Worm (Caenorhabditis elegans): ENCODE data around the gene nhr-104.

Gene nhr-104

DNA sequence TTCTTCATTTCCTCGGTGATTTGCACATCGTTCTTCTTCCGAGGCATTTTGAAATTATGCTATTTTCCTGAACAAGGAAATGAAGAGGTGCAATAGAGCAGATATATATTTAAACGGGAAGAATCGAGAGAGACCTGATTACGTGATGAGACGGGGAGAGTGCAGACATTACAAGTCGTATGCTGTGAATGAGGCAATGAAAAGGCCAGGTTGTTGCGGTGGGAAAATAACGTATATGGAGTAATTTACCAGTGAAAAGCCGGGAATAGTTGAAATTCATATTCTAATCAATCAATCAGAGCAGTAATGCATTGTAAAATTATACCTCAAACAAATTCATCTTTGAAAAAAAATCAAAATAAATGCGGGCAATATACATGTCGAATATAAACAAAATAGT is 29.8 kb downstream of the nhr-104 start, which contains the start of gene Y17G9B.8:
Gene Y17G9B.8 (minus strand): TSS at position 182 of the 400 bp plus-strand sequence.
- TF ChIP-seq ama-1 (optimal IDR thresholded peaks at IDR 0.05) = no peak
- no peak for TF ChIP-seq hmg-4 (GFP tag; optimal IDR thresholded peaks at IDR 0.05)
- TF ChIP-seq sea-1 (GFP tag; conservative IDR thresholded peaks at IDR 0.05) = no peak
- TF ChIP-seq scrt-1 (GFP tag; IDR thresholded peaks at IDR 0.05) = no peak
- no peak for TF ChIP-seq hmbx-1 (tag; optimal IDR thresholded peaks at IDR 0.05)
- no peak for TF ChIP-seq flt-1 (GFP tag; IDR thresholded peaks at IDR 0.05)
- no peak for TF ChIP-seq tbx-37 (GFP tag; conservative IDR thresholded peaks at IDR 0.05)
- TF ChIP-seq pes-1 (GFP tag; IDR thresholded peaks at IDR 0.05) = no peak
- no peak for TF ChIP-seq tbx-11 (GFP tag; IDR thresholded peaks at IDR 0.05)
- no peak for TF ChIP-seq tra-4 (tag; optimal IDR thresholded peaks at IDR 0.05)

DNA sequence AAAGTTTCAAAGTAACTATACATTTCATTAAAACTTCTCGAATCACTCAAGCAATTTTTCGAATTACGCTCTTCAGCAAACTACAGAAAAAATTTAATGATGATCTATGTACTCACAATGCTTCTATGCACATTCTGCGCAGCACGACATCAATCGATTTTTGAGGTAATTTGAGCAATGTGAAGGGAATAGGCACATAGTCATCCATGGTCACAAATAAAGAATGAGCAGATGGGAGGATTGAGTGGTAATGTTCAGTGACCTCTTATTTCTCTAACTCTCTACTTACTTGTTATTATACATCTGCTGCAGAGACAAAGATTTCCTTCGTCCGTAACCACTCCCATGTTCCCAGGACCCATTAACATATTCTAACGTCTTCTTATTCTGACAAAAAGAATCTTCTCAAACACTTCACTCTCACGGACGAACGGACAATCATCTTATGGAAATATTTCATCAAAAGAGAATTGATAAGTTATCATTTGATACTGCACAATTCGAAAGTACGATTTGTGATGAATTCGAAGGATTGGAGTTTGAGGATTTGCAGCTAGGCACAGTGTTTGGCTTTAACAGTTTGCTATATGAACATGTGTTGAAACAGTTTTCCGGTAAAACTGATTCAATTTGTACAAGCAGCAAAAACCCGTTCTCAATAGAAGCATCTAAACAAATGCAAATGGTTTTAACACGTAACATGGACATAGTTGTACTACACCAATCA is 32.4 kb downstream of the nhr-104 start, which contains the start of the genes fbxb-77 and Y17G9B.11:
Gene fbxb-77 (minus strand): TSS at position 229 of the 727 bp plus-strand sequence.
Gene Y17G9B.11 (plus strand): TSS at position 677 of the 727 bp plus-strand sequence.
- TF ChIP-seq aly-1 (tag; optimal IDR thresholded peaks at IDR 0.05) = no peak
- TF ChIP-seq F13C5.2 (tag; optimal IDR thresholded peaks at IDR 0.05) = no peak

DNA sequence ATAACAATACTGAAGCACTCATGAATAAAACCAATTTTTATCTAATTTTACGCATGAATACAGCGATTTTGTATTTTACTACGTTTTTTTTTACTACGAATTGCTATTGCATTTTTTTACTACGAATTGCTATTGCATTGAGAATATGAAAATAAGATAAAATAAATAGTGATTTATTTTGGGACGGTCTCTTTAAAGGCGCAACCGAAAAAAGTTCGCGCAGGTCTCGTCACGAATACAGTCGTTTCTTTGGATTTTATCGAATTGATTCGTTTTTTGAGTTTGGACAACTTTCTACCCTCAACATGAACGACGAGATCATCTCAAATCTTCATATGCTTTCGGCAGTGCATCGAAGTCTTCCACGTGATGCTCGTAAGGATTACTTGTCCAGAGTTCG is 36.7 kb downstream of the nhr-104 start, which contains the start of gene Y17G9B.4:
Gene Y17G9B.4 (plus strand): TSS at position 306 of the 400 bp plus-strand sequence.
- TF ChIP-seq B0310.2 (tag; optimal IDR thresholded peaks at IDR 0.05) = no peak
- no peak for TF ChIP-seq ets-7 (tag; optimal IDR thresholded peaks at IDR 0.05)

DNA sequence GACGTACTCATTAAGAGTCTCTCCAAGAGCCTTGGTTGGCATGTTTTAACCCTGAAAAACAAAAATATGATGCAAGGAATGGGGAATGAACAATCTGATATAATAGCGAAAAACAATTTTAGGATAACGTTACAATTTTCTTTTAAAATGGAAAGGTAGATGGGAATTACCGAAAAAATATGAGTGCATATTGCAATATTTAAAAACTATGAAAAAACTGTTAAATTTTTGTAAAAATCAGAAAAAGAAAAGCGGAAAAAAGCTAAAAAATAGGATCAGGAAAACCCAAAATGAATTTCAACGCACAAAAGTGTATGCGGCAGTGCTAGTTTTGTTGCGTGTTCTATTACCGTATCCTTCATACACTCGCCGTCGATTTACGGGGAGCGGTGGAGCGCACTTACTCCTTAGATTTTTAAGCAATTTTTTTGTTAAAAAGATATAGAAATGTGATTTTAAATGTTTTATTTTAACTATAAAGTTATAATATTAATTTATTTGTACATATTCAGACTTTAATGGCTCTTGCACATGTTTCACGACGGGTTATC is 38.7 kb downstream of the nhr-104 start, which contains the start of the genes rpl-20 and Y17G9B.5:
Gene rpl-20 (minus strand): TSS at position 51 of the 551 bp plus-strand sequence.
Gene Y17G9B.5 (plus strand): TSS at position 513 of the 551 bp plus-strand sequence.
- TF ChIP-seq F13C5.2 (tag; optimal IDR thresholded peaks at IDR 0.05) (peak; percentile 99), hmg-4 (GFP tag; optimal IDR thresholded peaks at IDR 0.05) (peak; percentile 81), tbx-37 (GFP tag; conservative IDR thresholded peaks at IDR 0.05) (peak; percentile 76), tra-4 (tag; optimal IDR thresholded peaks at IDR 0.05) (peak; percentile 73), sea-1 (GFP tag; conservative IDR thresholded peaks at IDR 0.05) (peak; percentile 87), aly-1 (tag; optimal IDR thresholded peaks at IDR 0.05) (no peak), scrt-1 (GFP tag; IDR thresholded peaks at IDR 0.05) (peak; percentile 80), ceh-13 (GFP tag; optimal IDR thresholded peaks at IDR 0.05) (peak; percentile 63), ama-1 (optimal IDR thresholded peaks at IDR 0.05) (no peak), flt-1 (GFP tag; IDR thresholded peaks at IDR 0.05) (peak; percentile 84), pes-1 (GFP tag; IDR thresholded peaks at IDR 0.05) (peak; percentile 81), tbx-11 (GFP tag; IDR thresholded peaks at IDR 0.05) (peak; percentile 78), hmbx-1 (tag; optimal IDR thresholded peaks at IDR 0.05) (peak; percentile 75), hnd-1 (tag; optimal IDR thresholded peaks at IDR 0.05) (peak; percentile 72), B0310.2 (tag; optimal IDR thresholded peaks at IDR 0.05) (peak; percentile 49), ceh-36 (tag; optimal IDR thresholded peaks at IDR 0.05) (peak; percentile 85), ets-7 (tag; optimal IDR thresholded peaks at IDR 0.05) (peak; percentile 54)

DNA sequence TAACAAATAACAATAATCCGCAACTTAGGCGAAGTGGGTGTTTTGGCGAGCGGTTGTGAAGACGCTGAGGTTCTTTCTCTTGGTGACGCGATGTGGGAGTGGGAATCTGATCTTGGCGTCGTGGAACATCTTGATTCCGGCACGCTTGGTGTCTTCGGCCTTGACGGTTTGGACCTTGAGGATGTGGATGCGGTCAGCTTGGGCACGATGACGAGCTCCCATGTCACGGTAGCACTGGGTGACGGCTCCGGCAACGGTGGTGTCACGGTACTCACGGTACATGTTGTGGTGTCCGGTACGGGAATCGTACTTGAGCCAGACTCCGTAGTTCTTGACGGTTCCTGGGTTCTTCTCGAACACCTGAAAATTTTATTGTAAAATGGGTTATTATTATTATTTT is 39.3 kb downstream of the nhr-104 start:
- no peak for TF ChIP-seq hmbx-1 (tag; optimal IDR thresholded peaks at IDR 0.05)
- no peak for TF ChIP-seq hmg-4 (GFP tag; optimal IDR thresholded peaks at IDR 0.05)
- no peak for TF ChIP-seq hnd-1 (tag; optimal IDR thresholded peaks at IDR 0.05)
- no peak for TF ChIP-seq ets-7 (tag; optimal IDR thresholded peaks at IDR 0.05)
- TF ChIP-seq ceh-13 (GFP tag; optimal IDR thresholded peaks at IDR 0.05) = no peak
- no peak for TF ChIP-seq B0310.2 (tag; optimal IDR thresholded peaks at IDR 0.05)
- no peak for TF ChIP-seq flt-1 (GFP tag; IDR thresholded peaks at IDR 0.05)
- TF ChIP-seq tra-4 (tag; optimal IDR thresholded peaks at IDR 0.05) = no peak
- TF ChIP-seq tbx-11 (GFP tag; IDR thresholded peaks at IDR 0.05) = no peak

DNA sequence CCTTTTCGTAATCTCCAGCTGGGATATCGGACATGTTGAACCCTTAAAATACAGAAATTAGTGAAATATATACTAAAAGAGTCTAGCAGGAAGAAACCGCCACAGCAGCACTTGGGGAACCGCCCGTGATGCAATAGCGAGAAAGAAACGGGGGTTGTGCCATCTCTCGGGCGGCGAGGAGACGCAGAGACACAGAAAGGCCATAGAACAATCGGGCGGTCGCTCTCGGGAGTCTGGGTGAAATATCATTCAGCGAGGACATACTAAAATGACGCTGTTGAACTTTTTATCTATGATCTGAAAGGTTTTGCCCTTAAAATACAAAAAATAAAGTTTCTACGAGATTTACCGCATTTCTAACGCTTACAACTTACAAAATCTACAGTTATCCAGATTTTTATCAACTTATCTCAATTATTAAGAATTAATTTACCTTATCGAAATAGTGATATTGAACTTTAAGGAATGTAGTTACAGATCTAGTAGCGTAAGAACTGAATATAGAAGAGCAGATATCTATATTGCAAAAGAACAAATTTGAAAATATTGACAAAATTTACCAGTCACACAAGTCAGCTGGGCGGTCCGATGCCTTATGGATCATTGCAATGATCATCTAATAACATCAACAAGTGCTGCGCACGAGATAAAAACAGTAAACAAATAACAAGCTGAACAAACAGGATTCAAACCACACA is 39.9 kb downstream of the nhr-104 start, which contains the start of gene cyc-2.1:
Gene cyc-2.1 (minus strand): TSS at position 605 of the 698 bp plus-strand sequence.
- no peak for TF ChIP-seq aly-1 (tag; optimal IDR thresholded peaks at IDR 0.05)
- no peak for TF ChIP-seq ceh-13 (GFP tag; optimal IDR thresholded peaks at IDR 0.05)
- TF ChIP-seq F13C5.2 (tag; optimal IDR thresholded peaks at IDR 0.05) = peak; percentile 38
- TF ChIP-seq ceh-36 (tag; optimal IDR thresholded peaks at IDR 0.05) = no peak
- TF ChIP-seq ama-1 (optimal IDR thresholded peaks at IDR 0.05) = peak; percentile 3
- TF ChIP-seq flt-1 (GFP tag; IDR thresholded peaks at IDR 0.05) = 0 out of 2 replicates have a peak, but pooled peaks have one; percentile 4
- TF ChIP-seq scrt-1 (GFP tag; IDR thresholded peaks at IDR 0.05) = peak; percentile 64
- no peak for TF ChIP-seq tbx-37 (GFP tag; conservative IDR thresholded peaks at IDR 0.05)
- TF ChIP-seq sea-1 (GFP tag; conservative IDR thresholded peaks at IDR 0.05) = 0 out of 2 replicates have a peak, but pooled peaks have one; percentile 28
- TF ChIP-seq hmg-4 (GFP tag; optimal IDR thresholded peaks at IDR 0.05) = peak; percentile 49
- 0 out of 2 replicates have a peak, but pooled peaks have one; percentile 31 for TF ChIP-seq tbx-11 (GFP tag; IDR thresholded peaks at IDR 0.05)
- no peak for TF ChIP-seq B0310.2 (tag; optimal IDR thresholded peaks at IDR 0.05)
- no peak for TF ChIP-seq hnd-1 (tag; optimal IDR thresholded peaks at IDR 0.05)

DNA sequence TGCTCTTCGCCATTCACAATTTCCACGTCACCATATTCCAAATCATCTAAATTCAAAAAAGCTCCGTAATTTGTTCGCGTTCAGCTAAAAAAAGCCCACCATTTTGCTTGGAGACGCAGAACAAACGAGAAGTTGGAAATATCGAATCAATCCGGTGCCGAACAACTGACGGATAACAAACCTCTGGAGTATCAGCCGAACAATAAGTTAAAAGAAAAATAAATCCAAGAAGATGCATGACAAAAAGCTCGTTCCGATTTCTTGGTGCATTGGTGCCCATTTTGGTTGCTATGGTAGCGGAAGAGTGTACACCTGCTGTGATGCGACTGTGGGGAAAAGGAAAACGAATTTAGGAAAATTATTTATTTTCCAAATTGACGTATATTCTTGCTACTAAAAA is 40.9 kb downstream of the nhr-104 start, which contains the start of gene tctn-1:
Gene tctn-1 (minus strand): TSS at position 280 of the 400 bp plus-strand sequence.
- TF ChIP-seq ama-1 (optimal IDR thresholded peaks at IDR 0.05) (peak; percentile 14), scrt-1 (GFP tag; IDR thresholded peaks at IDR 0.05) (no peak)
